Fruit fly (Drosophila melanogaster): ENCODE data around the gene crb.

crb gene

DNA sequence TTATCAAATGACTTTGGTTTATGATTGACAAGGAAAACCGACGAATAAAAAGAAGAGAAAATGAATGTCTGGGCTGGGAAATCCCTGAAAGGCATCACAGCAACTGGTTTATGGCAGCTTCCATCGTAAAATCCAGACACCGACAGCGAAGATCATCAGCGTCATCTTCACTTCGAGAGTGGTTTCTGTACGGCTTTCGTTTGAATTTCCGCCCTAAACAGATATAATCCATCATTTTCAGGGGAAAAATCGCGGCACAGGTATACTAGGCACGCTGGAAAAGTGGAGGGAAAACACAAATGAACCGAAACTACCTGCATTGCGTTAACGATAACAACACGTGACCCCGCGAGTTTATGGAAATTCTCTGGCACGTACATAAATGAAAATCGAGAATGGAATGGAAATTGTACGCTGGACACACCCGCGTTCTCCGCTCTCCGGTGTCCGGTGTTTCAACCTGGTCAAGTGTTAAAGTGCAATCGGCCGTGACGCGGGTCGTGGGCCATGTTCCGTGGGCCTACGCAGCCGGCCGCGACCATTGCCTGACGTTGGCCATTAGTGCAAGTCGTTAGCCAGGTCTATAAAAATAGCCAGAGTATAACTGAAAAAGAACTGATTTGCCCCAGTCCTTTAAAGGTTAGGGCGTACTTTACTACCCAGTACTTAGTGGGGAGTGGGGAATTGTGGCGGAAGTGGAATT is 2.7 kb downstream of the crb start:
- no peak for TF ChIP-seq ttk (optimal IDR thresholded peaks at IDR 0.05)
- no peak for TF ChIP-seq psq (optimal IDR thresholded peaks at IDR 0.05)
- no peak for TF ChIP-seq Myc (optimal IDR thresholded peaks at IDR 0.05)
- TF ChIP-seq Sin3A (optimal IDR thresholded peaks at IDR 0.05): no peak

DNA sequence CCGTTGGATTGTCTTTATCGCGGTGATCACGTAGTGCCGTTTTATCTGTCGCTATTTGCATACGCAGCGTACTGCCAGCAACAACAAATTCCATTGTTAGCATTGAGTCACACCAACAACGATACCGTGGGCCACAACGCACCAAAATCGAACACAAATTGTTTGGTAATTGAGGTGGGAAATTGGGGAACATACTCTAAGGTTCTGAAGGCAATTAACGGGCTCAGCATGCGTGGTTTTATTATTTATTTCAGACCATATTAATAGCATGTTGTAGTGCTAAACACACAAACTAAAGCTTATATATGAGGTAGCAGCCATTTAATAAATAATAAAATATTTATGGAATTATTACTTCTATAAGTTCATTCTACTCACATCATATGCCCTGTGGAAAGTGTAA is 3.7 kb downstream of the crb start:
- TF ChIP-seq insv (optimal IDR thresholded peaks at IDR 0.05) (no peak), Myc (optimal IDR thresholded peaks at IDR 0.05) (no peak), h (optimal IDR thresholded peaks at IDR 0.05) (no peak), ttk (optimal IDR thresholded peaks at IDR 0.05) (no peak), Sin3A (optimal IDR thresholded peaks at IDR 0.05) (no peak), psq (optimal IDR thresholded peaks at IDR 0.05) (no peak)

dm6 chr3R:24299148-24299547 is 4.3 kb downstream of the crb start:
- TF ChIP-seq h (optimal IDR thresholded peaks at IDR 0.05) (no peak), ttk (optimal IDR thresholded peaks at IDR 0.05) (no peak), Sin3A (optimal IDR thresholded peaks at IDR 0.05) (no peak), Myc (optimal IDR thresholded peaks at IDR 0.05) (no peak), psq (optimal IDR thresholded peaks at IDR 0.05) (no peak), insv (optimal IDR thresholded peaks at IDR 0.05) (no peak)

DNA sequence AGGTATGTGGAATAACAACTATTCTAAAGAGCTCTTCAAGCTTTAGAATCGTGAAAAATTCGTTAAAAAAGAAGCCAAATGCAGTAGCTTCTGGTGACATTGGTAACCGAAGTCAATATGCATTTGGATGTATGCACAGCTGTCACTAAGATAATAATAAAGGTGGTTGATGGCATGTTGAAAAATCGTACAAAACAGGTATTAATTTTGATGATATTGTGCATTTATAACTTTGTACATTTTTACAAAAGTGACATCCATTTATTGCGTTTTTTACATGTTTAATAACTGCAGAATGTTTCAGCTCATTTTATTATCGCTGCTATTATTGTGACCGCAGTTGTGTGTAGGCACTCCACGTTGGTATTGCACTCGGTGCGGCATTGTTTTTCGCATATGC is 6.6 kb downstream of the crb start:
- TF ChIP-seq insv (optimal IDR thresholded peaks at IDR 0.05) (no peak), h (optimal IDR thresholded peaks at IDR 0.05) (no peak), ttk (optimal IDR thresholded peaks at IDR 0.05) (no peak), psq (optimal IDR thresholded peaks at IDR 0.05) (no peak)

DNA sequence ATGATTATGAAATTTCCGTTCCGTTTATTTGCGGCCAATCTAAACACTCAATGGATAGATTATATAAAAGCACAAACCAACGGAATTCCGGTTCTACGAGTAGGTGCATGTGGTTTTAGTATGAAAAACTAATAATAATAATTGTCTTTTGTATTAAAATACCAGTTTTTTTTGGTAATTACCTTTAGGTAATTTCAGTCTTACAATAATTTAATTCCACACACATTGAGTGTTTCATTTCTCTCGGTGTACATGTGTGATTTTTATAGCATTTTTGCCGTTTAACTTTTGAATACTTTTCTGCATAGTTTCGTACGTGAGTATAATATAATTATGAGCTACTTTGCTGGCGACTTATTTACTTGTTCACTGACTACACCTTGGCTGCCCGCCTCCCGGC is 8.2 kb downstream of the crb start:
- TF ChIP-seq h (optimal IDR thresholded peaks at IDR 0.05): no peak

- TF ChIP-seq Sin3A (optimal IDR thresholded peaks at IDR 0.05) (no peak), h (optimal IDR thresholded peaks at IDR 0.05) (no peak), insv (optimal IDR thresholded peaks at IDR 0.05) (no peak), psq (optimal IDR thresholded peaks at IDR 0.05) (no peak), Myc (optimal IDR thresholded peaks at IDR 0.05) (no peak), ttk (optimal IDR thresholded peaks at IDR 0.05) (no peak)
These were observed 23.6 kb downstream of the crb start, which contains the start of the genes Nab2 and BRWD3 for dm6 chr3R:24318217-24319082. Nab2 (minus strand) TSS chr3R:24318419. BRWD3 (plus strand) TSS chr3R:24319000.

DNA sequence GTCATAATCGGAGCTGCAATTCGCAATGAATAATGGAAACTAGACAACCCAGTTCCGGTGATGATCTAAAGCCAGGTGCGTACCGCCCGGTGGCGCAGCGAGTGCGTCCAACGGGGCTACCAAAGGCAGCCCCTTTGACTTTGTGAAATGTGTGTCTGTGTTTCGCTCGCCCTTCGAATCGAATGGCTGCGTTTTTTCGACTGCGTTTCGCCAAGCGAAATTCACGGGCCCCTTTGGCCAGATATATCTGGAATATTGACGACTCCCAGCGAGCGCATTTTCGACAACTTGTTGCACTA is 24.2 kb downstream of the crb start:
- TF ChIP-seq Sin3A (optimal IDR thresholded peaks at IDR 0.05): no peak

- TF ChIP-seq ttk (optimal IDR thresholded peaks at IDR 0.05) (no peak), insv (optimal IDR thresholded peaks at IDR 0.05) (no peak), h (optimal IDR thresholded peaks at IDR 0.05) (no peak), Sin3A (optimal IDR thresholded peaks at IDR 0.05) (no peak), Myc (optimal IDR thresholded peaks at IDR 0.05) (no peak), psq (optimal IDR thresholded peaks at IDR 0.05) (no peak)
These were observed 24.9 kb downstream of the crb start for dm6 chr3R:24319632-24320341.

DNA sequence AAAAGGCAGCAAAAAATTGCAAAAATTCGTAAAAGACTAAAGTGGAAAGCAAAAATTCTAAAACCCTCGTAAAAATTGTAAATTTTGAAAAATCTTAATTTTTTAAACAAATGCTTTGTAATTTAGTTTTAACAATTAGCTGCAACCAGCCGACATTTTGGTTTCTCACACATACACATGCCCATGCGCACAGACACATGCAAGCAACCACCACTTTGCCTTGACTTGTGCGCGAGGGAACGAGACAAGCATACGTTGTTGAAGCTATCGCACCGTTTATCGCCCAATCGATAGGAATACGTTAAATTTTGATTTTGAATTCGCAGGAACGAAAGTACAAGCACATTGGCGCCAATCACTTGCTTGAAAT is 25.4 kb downstream of the crb start:
- TF ChIP-seq Sin3A (optimal IDR thresholded peaks at IDR 0.05) (no peak), insv (optimal IDR thresholded peaks at IDR 0.05) (no peak), Myc (optimal IDR thresholded peaks at IDR 0.05) (no peak), ttk (optimal IDR thresholded peaks at IDR 0.05) (no peak), psq (optimal IDR thresholded peaks at IDR 0.05) (no peak), h (optimal IDR thresholded peaks at IDR 0.05) (no peak)

dm6 chr3R:24333182-24333808 is 38.4 kb downstream of the crb start, which contains the start of the genes Rrp5 and Dis3:
Rrp5 (minus strand) TSS chr3R:24333316.
Dis3 (plus strand) TSS chr3R:24333433.
- TF ChIP-seq Sin3A (optimal IDR thresholded peaks at IDR 0.05): no peak
- TF ChIP-seq psq (optimal IDR thresholded peaks at IDR 0.05): no peak
- no peak for TF ChIP-seq h (optimal IDR thresholded peaks at IDR 0.05)
- TF ChIP-seq insv (optimal IDR thresholded peaks at IDR 0.05): no peak
- no peak for TF ChIP-seq ttk (optimal IDR thresholded peaks at IDR 0.05)
- no peak for TF ChIP-seq Myc (optimal IDR thresholded peaks at IDR 0.05)

- TF ChIP-seq psq (optimal IDR thresholded peaks at IDR 0.05): no peak
- TF ChIP-seq Sin3A (optimal IDR thresholded peaks at IDR 0.05): no peak
These were observed 41.7 kb downstream of the crb start, which contains the start of gene CG6432 for dm6 chr3R:24336622-24337021. CG6432 (plus strand) TSS chr3R:24336922.

DNA sequence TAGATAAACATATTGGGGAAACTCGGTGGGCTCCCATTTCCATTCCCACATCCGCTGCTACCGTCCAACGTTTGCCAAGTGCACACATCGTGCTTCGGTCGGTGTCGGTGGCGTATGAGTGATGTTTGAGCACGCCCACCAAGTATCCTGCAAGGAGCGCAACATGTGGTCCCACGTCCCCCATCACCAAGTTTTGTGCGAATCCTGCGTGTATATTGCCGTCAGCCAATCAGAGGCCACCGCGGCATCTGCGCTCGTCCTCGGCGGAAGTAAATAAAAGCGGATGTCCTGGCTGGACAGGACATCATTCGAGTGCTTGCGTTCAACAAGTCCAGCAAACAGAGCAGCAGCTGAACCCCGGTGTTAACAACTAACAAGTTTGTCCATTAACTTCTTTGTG is 46.4 kb downstream of the crb start, which contains the start of gene Ms:
Gene Ms (plus strand): TSS at position 301 of the 400 bp plus-strand sequence.
- TF ChIP-seq psq (optimal IDR thresholded peaks at IDR 0.05) (no peak), insv (optimal IDR thresholded peaks at IDR 0.05) (no peak), h (optimal IDR thresholded peaks at IDR 0.05) (no peak), Sin3A (optimal IDR thresholded peaks at IDR 0.05) (no peak), Myc (optimal IDR thresholded peaks at IDR 0.05) (no peak), ttk (optimal IDR thresholded peaks at IDR 0.05) (no peak)

Measured in Kc167 (cell line).